Worm (Caenorhabditis elegans) whole organism, mixed stage, embryonic: ENCODE data around the gene Y4C6B.3.

Experiments
- M03D4.4 ChIP-seq: sonication (generic microtip); optimal IDR thresholded peaks from 2 replicates; lab custom pipeline; 2017; ENCODE audit warnings: mild to moderate bottlenecking, missing genetic modification characterization, missing compliant biosample characterization
- bed-3 ChIP-seq: fragments of 200-800 bp; sonication (Bioruptor generic); optimal IDR thresholded peaks from 3 replicates; lab custom pipeline; 2018; ENCODE audit warnings: mild to moderate bottlenecking, missing genetic modification characterization, moderate library complexity, missing compliant biosample characterization
- blmp-1 ChIP-seq: fragments of 150-350 bp; optimal IDR thresholded peaks from 2 replicates; lab custom pipeline; 2014; ENCODE audit warnings: missing biosample characterization, missing genetic modification characterization
- ceh-39 ChIP-seq: fragments of 150-350 bp; optimal IDR thresholded peaks from 2 replicates; lab custom pipeline; 2014; ENCODE audit warnings: missing biosample characterization, missing genetic modification characterization
- ceh-43 ChIP-seq: fragments of 200-800 bp; sonication (Bioruptor generic); optimal IDR thresholded peaks from 2 replicates; lab custom pipeline; 2018; ENCODE audit warnings: mild to moderate bottlenecking, missing genetic modification characterization, moderate library complexity, missing compliant biosample characterization
- ceh-83 ChIP-seq: fragments of 200-800 bp; sonication (Bioruptor generic); optimal IDR thresholded peaks from 2 replicates; lab custom pipeline; 2018; ENCODE audit warnings: mild to moderate bottlenecking, missing genetic modification characterization, missing compliant biosample characterization
- ces-1 ChIP-seq: fragments of 150-350 bp; optimal IDR thresholded peaks from 2 replicates; lab custom pipeline; 2014; ENCODE audit warnings: missing biosample characterization, missing genetic modification reagents, missing genetic modification characterization
- cnd-1 ChIP-seq: fragments of 200-800 bp; sonication (Bioruptor generic); optimal IDR thresholded peaks from 2 replicates; lab custom pipeline; 2018; ENCODE audit warnings: mild to moderate bottlenecking, missing genetic modification characterization, missing compliant biosample characterization
- drap-1 ChIP-seq: fragments of 200-800 bp; sonication (Bioruptor generic); optimal IDR thresholded peaks from 3 replicates; lab custom pipeline; 2018; ENCODE audit warnings: mild to moderate bottlenecking, missing genetic modification characterization, missing compliant biosample characterization
- elt-1 ChIP-seq: sonication (generic microtip); optimal IDR thresholded peaks from 2 replicates; lab custom pipeline; 2017; ENCODE audit warnings: missing genetic modification characterization, mild to moderate bottlenecking, missing compliant biosample characterization, antibody characterized with exemption, moderate library complexity, borderline replicate concordance; ENCODE audit not compliant: insufficient read depth
- flh-1 ChIP-seq: fragments of 200-800 bp; sonication (Bioruptor generic); optimal IDR thresholded peaks from 2 replicates; lab custom pipeline; 2018; ENCODE audit warnings: mild to moderate bottlenecking, missing genetic modification characterization, moderate library complexity, missing compliant biosample characterization
- ham-2 ChIP-seq: fragments of 200-800 bp; sonication (Bioruptor generic); optimal IDR thresholded peaks from 2 replicates; lab custom pipeline; 2018; ENCODE audit warnings: mild to moderate bottlenecking, missing genetic modification characterization, missing compliant biosample characterization
- hlh-1 ChIP-seq: fragments of 150-350 bp; optimal IDR thresholded peaks from 2 replicates; lab custom pipeline; 2014; ENCODE audit warnings: missing biosample characterization, missing genetic modification reagents, missing genetic modification characterization
- lin-13 ChIP-seq: fragments of 150-350 bp; optimal IDR thresholded peaks from 2 replicates; lab custom pipeline; 2014; ENCODE audit warnings: missing biosample characterization, missing genetic modification characterization
- lsy-2 ChIP-seq: fragments of 150-350 bp; optimal IDR thresholded peaks from 2 replicates; lab custom pipeline; 2014; ENCODE audit warnings: missing biosample characterization, missing genetic modification characterization
- mab-5 ChIP-seq: fragments of 150-350 bp; optimal IDR thresholded peaks from 2 replicates; lab custom pipeline; 2014; ENCODE audit warnings: missing biosample characterization, missing genetic modification characterization
- mep-1 ChIP-seq: fragments of 150-350 bp; optimal IDR thresholded peaks from 2 replicates; lab custom pipeline; 2017; ENCODE audit warnings: missing biosample characterization, missing genetic modification reagents, missing genetic modification characterization, inconsistent platforms
- mls-2 ChIP-seq: sonication (generic microtip); optimal IDR thresholded peaks from 2 replicates; lab custom pipeline; 2016; ENCODE audit warnings: mild to moderate bottlenecking, missing genetic modification characterization, moderate library complexity, missing compliant biosample characterization
- nhr-12 ChIP-seq: fragments of 150-350 bp; optimal IDR thresholded peaks from 2 replicates; lab custom pipeline; 2014; ENCODE audit warnings: missing biosample characterization, missing genetic modification characterization
- nhr-2 ChIP-seq: fragments of 150-350 bp; optimal IDR thresholded peaks from 2 replicates; lab custom pipeline; 2014; ENCODE audit warnings: missing biosample characterization, missing genetic modification characterization
- nhr-237 ChIP-seq: fragments of 150-350 bp; optimal IDR thresholded peaks from 2 replicates; lab custom pipeline; 2014; ENCODE audit warnings: missing biosample characterization, missing genetic modification characterization
- nhr-28 ChIP-seq: fragments of 150-350 bp; optimal IDR thresholded peaks from 2 replicates; lab custom pipeline; 2014; ENCODE audit warnings: missing biosample characterization, missing genetic modification characterization
- nhr-76 ChIP-seq: sonication (generic microtip); optimal IDR thresholded peaks from 2 replicates; lab custom pipeline; 2017; ENCODE audit warnings: missing biosample characterization, missing genetic modification characterization
- pha-4 ChIP-seq: fragments of 150-350 bp; optimal IDR thresholded peaks from 2 replicates; lab custom pipeline; 2018; ENCODE audit warnings: missing biosample characterization, missing genetic modification reagents, missing genetic modification characterization
- sem-2 ChIP-seq: fragments of 200-800 bp; sonication (Bioruptor generic); optimal IDR thresholded peaks from 2 replicates; lab custom pipeline; 2018; ENCODE audit warnings: mild to moderate bottlenecking, missing genetic modification characterization, missing compliant biosample characterization
- snpc-4 ChIP-seq: fragments of 150-350 bp; optimal IDR thresholded peaks from 2 replicates; lab custom pipeline; 2014; ENCODE audit warnings: missing biosample characterization, missing genetic modification characterization
- sptf-1 ChIP-seq: sonication (generic microtip); optimal IDR thresholded peaks from 2 replicates; lab custom pipeline; 2017; ENCODE audit warnings: mild to moderate bottlenecking, missing genetic modification characterization, moderate library complexity, missing compliant biosample characterization
- tbx-8 ChIP-seq: fragments of 200-800 bp; sonication (Bioruptor generic); optimal IDR thresholded peaks from 2 replicates; lab custom pipeline; 2018; ENCODE audit warnings: mild to moderate bottlenecking, missing genetic modification characterization, moderate library complexity, missing compliant biosample characterization
- unc-120 ChIP-seq: sonication (generic microtip); optimal IDR thresholded peaks from 2 replicates; lab custom pipeline; 2017; ENCODE audit warnings: missing genetic modification characterization, missing compliant biosample characterization; ENCODE audit not compliant: poor library complexity, severe bottlenecking
- unc-62 ChIP-seq: fragments of 150-350 bp; optimal IDR thresholded peaks from 2 replicates; lab custom pipeline; 2014; ENCODE audit warnings: missing biosample characterization, missing genetic modification reagents, missing genetic modification characterization
- zip-8 ChIP-seq: fragments of 150-350 bp; optimal IDR thresholded peaks from 2 replicates; lab custom pipeline; 2014; ENCODE audit warnings: missing biosample characterization, missing genetic modification characterization
- ztf-11 ChIP-seq: fragments of 150-350 bp; optimal IDR thresholded peaks from 2 replicates; lab custom pipeline; 2014; ENCODE audit warnings: missing biosample characterization, missing genetic modification characterization

Gene Y4C6B.3

DNA sequence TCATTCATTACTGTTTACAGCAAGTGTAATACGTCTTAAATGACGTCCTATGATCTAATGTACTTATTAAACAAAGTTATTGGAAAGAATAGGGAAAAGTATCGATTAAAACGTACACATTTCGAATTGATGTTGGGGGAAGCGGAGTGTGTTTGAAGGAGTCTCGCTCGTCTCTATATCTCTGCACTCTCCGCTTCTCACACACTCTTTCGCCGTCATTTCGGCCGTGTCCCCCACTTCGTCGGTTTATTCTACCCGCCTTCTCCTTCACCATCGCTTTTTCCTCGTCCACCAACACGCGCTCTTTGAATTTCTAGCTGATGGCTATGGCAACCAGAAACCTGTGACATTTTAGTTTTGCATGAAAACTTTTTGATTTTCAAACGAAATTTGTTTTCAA is 36.6 kb downstream of the Y4C6B.3 start:
- TF ChIP-seq bed-3 (GFP tag; lab: Kevin White, UChicago) (no peak), ces-1 (GFP tag; lab: Kevin White, UChicago) (peak; percentile 43), ham-2 (GFP tag; lab: Kevin White, UChicago) (peak; percentile 71)

DNA sequence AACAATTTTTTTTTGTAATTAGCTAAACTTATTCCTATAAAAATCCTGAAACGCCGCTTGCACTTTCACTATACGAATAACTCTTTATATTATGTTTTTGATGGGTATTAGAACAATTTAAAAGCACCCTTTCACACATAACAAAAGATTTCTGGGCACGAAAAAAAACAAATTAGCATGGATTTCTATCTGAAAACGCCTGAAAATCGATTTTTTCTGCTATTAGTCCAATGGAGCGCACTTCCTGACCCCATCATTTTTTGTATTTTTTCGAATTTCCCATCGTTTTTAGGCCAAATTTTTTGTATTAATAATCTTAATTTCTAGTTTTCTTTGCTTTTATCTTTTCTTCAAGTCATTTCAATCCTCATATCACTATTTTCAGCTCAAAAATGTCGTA is 37.1 kb downstream of the Y4C6B.3 start, which contains the start of gene F41H10.3:
Gene F41H10.3 (plus strand): TSS at position 388 of the 400 bp plus-strand sequence.
- TF ChIP-seq snpc-4 (tag; lab: Kevin White, UChicago) (no peak), ham-2 (GFP tag; lab: Kevin White, UChicago) (no peak), elt-1 (no peak), nhr-28 (tag; lab: Kevin White, UChicago) (no peak), ceh-39 (tag; lab: Kevin White, UChicago) (no peak), lin-13 (tag; lab: Kevin White, UChicago) (no peak), pha-4 (tag; lab: Kevin White, UChicago) (no peak), nhr-12 (tag; lab: Kevin White, UChicago) (no peak)

DNA sequence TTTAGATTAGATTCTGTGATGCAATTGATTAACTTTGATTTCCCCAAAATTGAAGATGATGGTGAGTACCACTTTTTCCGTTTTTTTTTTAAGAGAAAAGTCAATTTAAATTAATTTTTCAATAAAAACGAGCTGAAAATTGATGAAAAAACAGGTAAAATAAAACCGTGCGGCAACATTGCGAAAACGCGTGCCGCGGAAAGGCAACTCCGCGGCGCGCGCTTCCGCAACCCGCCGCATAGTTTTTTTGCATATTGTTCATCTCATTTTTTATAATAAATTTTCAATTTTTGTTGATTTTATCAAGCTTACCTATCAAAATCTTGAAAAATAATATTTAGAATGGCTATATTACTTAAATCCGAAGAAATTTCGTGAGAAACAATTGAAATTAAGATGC is 38.6 kb downstream of the Y4C6B.3 start:
- TF ChIP-seq sptf-1 (tag; lab: Kevin White, UChicago) (peak; percentile 71), ces-1 (GFP tag; lab: Kevin White, UChicago) (peak; percentile 20), bed-3 (GFP tag; lab: Kevin White, UChicago) (no peak), ceh-83 (GFP tag; lab: Kevin White, UChicago) (no peak), lin-13 (tag; lab: Kevin White, UChicago) (no peak), lsy-2 (tag; lab: Kevin White, UChicago) (peak; percentile 54), ceh-39 (tag; lab: Kevin White, UChicago) (peak; percentile 6), ceh-43 (GFP tag; lab: Kevin White, UChicago) (peak; percentile 0), nhr-76 (tag; lab: Kevin White, UChicago) (no peak), mep-1 (peak; percentile 68), drap-1 (no peak), M03D4.4 (tag; lab: Kevin White, UChicago) (peak; percentile 79), mls-2 (tag; lab: Kevin White, UChicago) (no peak), nhr-237 (tag; lab: Kevin White, UChicago) (peak; percentile 65), unc-120 (tag; lab: Kevin White, UChicago) (peak; percentile 43), tbx-8 (GFP tag; lab: Kevin White, UChicago) (no peak)

DNA sequence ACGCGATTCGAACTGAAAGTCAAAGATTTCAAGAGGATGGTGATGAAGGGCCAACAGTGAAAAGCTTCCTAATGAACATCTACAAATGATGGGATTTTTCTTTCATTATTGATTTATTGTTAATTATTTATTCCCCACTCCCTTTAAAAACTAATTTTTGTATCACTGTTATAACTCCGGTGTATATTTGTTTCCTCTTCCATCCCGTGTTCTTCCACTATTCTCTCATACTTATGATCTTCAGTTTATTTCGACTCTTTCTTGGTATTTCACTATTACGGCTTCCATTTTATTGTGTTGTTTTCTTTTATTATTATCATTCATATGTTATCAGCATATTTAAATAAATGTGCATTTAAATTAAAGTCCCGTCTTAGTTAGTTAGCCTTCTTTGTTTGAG is 42.0 kb downstream of the Y4C6B.3 start:
- TF ChIP-seq ceh-43 (GFP tag; lab: Kevin White, UChicago) (no peak), unc-62 (GFP tag; lab: Kevin White, UChicago) (no peak), ceh-83 (GFP tag; lab: Kevin White, UChicago) (no peak), ceh-39 (tag; lab: Kevin White, UChicago) (no peak), sptf-1 (tag; lab: Kevin White, UChicago) (no peak), snpc-4 (tag; lab: Kevin White, UChicago) (no peak), nhr-76 (tag; lab: Kevin White, UChicago) (no peak), cnd-1 (tag; lab: Kevin White, UChicago) (no peak), hlh-1 (no peak), zip-8 (tag; lab: Kevin White, UChicago) (no peak), ces-1 (GFP tag; lab: Kevin White, UChicago) (no peak), drap-1 (no peak)

DNA sequence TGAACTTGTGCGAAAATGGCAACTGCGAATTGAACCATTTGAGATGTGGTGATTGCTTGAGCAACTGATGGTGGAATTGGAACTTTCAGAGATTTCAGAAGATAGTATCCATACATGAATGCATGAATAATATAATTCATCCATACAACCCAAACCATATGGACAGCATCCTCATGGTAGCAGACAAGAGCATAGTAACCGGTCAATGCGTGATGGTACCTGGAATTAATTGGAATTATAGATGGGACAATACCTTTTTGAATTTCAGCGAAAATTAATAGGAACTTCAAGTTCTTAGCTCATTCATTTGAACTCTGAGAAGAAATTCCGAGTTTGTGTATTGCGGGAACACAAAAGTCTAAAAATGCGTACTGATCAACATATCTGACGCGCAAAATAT is 42.7 kb downstream of the Y4C6B.3 start:
- TF ChIP-seq zip-8 (tag; lab: Kevin White, UChicago) (no peak), nhr-12 (tag; lab: Kevin White, UChicago) (no peak), lsy-2 (tag; lab: Kevin White, UChicago) (no peak), blmp-1 (tag; lab: Kevin White, UChicago) (no peak), ces-1 (GFP tag; lab: Kevin White, UChicago) (no peak), nhr-2 (no peak), sem-2 (no peak), ceh-83 (GFP tag; lab: Kevin White, UChicago) (no peak), ztf-11 (no peak), sptf-1 (tag; lab: Kevin White, UChicago) (no peak), nhr-28 (tag; lab: Kevin White, UChicago) (no peak), pha-4 (tag; lab: Kevin White, UChicago) (no peak), flh-1 (GFP tag; lab: Kevin White, UChicago) (no peak), mab-5 (tag; lab: Kevin White, UChicago) (no peak), hlh-1 (no peak), nhr-76 (tag; lab: Kevin White, UChicago) (no peak), ceh-43 (GFP tag; lab: Kevin White, UChicago) (no peak), mls-2 (tag; lab: Kevin White, UChicago) (no peak), tbx-8 (GFP tag; lab: Kevin White, UChicago) (no peak), M03D4.4 (tag; lab: Kevin White, UChicago) (no peak)
